Worm (Caenorhabditis elegans) whole organism, mixed stage, embryonic: Measurements from ENCODE around the gene his-63.

ENCODE experiments used
- M03D4.4 ChIP-seq: sonication (generic microtip); optimal IDR thresholded peaks from 2 replicates; lab custom pipeline; 2017; ENCODE audit warnings: mild to moderate bottlenecking, missing genetic modification characterization, missing compliant biosample characterization
- bed-3 ChIP-seq: fragments of 200-800 bp; sonication (Bioruptor generic); optimal IDR thresholded peaks from 3 replicates; lab custom pipeline; 2018; ENCODE audit warnings: mild to moderate bottlenecking, missing genetic modification characterization, moderate library complexity, missing compliant biosample characterization
- blmp-1 ChIP-seq: fragments of 150-350 bp; optimal IDR thresholded peaks from 2 replicates; lab custom pipeline; 2014; ENCODE audit warnings: missing biosample characterization, missing genetic modification characterization
- ceh-39 ChIP-seq: fragments of 150-350 bp; optimal IDR thresholded peaks from 2 replicates; lab custom pipeline; 2014; ENCODE audit warnings: missing biosample characterization, missing genetic modification characterization
- ceh-43 ChIP-seq: fragments of 200-800 bp; sonication (Bioruptor generic); optimal IDR thresholded peaks from 2 replicates; lab custom pipeline; 2018; ENCODE audit warnings: mild to moderate bottlenecking, missing genetic modification characterization, moderate library complexity, missing compliant biosample characterization
- ceh-83 ChIP-seq: fragments of 200-800 bp; sonication (Bioruptor generic); optimal IDR thresholded peaks from 2 replicates; lab custom pipeline; 2018; ENCODE audit warnings: mild to moderate bottlenecking, missing genetic modification characterization, missing compliant biosample characterization
- ces-1 ChIP-seq: fragments of 150-350 bp; optimal IDR thresholded peaks from 2 replicates; lab custom pipeline; 2014; ENCODE audit warnings: missing biosample characterization, missing genetic modification reagents, missing genetic modification characterization
- cnd-1 ChIP-seq: fragments of 200-800 bp; sonication (Bioruptor generic); optimal IDR thresholded peaks from 2 replicates; lab custom pipeline; 2018; ENCODE audit warnings: mild to moderate bottlenecking, missing genetic modification characterization, missing compliant biosample characterization
- drap-1 ChIP-seq: fragments of 200-800 bp; sonication (Bioruptor generic); optimal IDR thresholded peaks from 3 replicates; lab custom pipeline; 2018; ENCODE audit warnings: mild to moderate bottlenecking, missing genetic modification characterization, missing compliant biosample characterization
- elt-1 ChIP-seq: sonication (generic microtip); optimal IDR thresholded peaks from 2 replicates; lab custom pipeline; 2017; ENCODE audit warnings: missing genetic modification characterization, mild to moderate bottlenecking, missing compliant biosample characterization, antibody characterized with exemption, moderate library complexity, borderline replicate concordance; ENCODE audit not compliant: insufficient read depth
- elt-3 ChIP-seq: fragments of 150-350 bp; optimal IDR thresholded peaks from 2 replicates; lab custom pipeline; 2014; ENCODE audit warnings: missing biosample characterization, missing genetic modification characterization
- flh-1 ChIP-seq: fragments of 200-800 bp; sonication (Bioruptor generic); optimal IDR thresholded peaks from 2 replicates; lab custom pipeline; 2018; ENCODE audit warnings: mild to moderate bottlenecking, missing genetic modification characterization, moderate library complexity, missing compliant biosample characterization
- ham-2 ChIP-seq: fragments of 200-800 bp; sonication (Bioruptor generic); optimal IDR thresholded peaks from 2 replicates; lab custom pipeline; 2018; ENCODE audit warnings: mild to moderate bottlenecking, missing genetic modification characterization, missing compliant biosample characterization
- lin-13 ChIP-seq: fragments of 150-350 bp; optimal IDR thresholded peaks from 2 replicates; lab custom pipeline; 2014; ENCODE audit warnings: missing biosample characterization, missing genetic modification characterization
- lin-32 ChIP-seq: fragments of 200-800 bp; sonication (Bioruptor generic); optimal IDR thresholded peaks from 2 replicates; lab custom pipeline; 2018; ENCODE audit warnings: mild to moderate bottlenecking, missing genetic modification characterization, missing compliant biosample characterization
- lsy-2 ChIP-seq: fragments of 150-350 bp; optimal IDR thresholded peaks from 2 replicates; lab custom pipeline; 2014; ENCODE audit warnings: missing biosample characterization, missing genetic modification characterization
- mab-5 ChIP-seq: fragments of 150-350 bp; optimal IDR thresholded peaks from 2 replicates; lab custom pipeline; 2014; ENCODE audit warnings: missing biosample characterization, missing genetic modification characterization
- mep-1 ChIP-seq: fragments of 150-350 bp; optimal IDR thresholded peaks from 2 replicates; lab custom pipeline; 2017; ENCODE audit warnings: missing biosample characterization, missing genetic modification reagents, missing genetic modification characterization, inconsistent platforms
- mls-2 ChIP-seq: sonication (generic microtip); optimal IDR thresholded peaks from 2 replicates; lab custom pipeline; 2016; ENCODE audit warnings: mild to moderate bottlenecking, missing genetic modification characterization, moderate library complexity, missing compliant biosample characterization
- nhr-12 ChIP-seq: fragments of 150-350 bp; optimal IDR thresholded peaks from 2 replicates; lab custom pipeline; 2014; ENCODE audit warnings: missing biosample characterization, missing genetic modification characterization
- nhr-2 ChIP-seq: fragments of 150-350 bp; optimal IDR thresholded peaks from 2 replicates; lab custom pipeline; 2014; ENCODE audit warnings: missing biosample characterization, missing genetic modification characterization
- nhr-237 ChIP-seq: fragments of 150-350 bp; optimal IDR thresholded peaks from 2 replicates; lab custom pipeline; 2014; ENCODE audit warnings: missing biosample characterization, missing genetic modification characterization
- nhr-28 ChIP-seq: fragments of 150-350 bp; optimal IDR thresholded peaks from 2 replicates; lab custom pipeline; 2014; ENCODE audit warnings: missing biosample characterization, missing genetic modification characterization
- nhr-76 ChIP-seq: sonication (generic microtip); optimal IDR thresholded peaks from 2 replicates; lab custom pipeline; 2017; ENCODE audit warnings: missing biosample characterization, missing genetic modification characterization
- pha-4 ChIP-seq: fragments of 150-350 bp; optimal IDR thresholded peaks from 2 replicates; lab custom pipeline; 2018; ENCODE audit warnings: missing biosample characterization, missing genetic modification reagents, missing genetic modification characterization
- sem-2 ChIP-seq: fragments of 200-800 bp; sonication (Bioruptor generic); optimal IDR thresholded peaks from 2 replicates; lab custom pipeline; 2018; ENCODE audit warnings: mild to moderate bottlenecking, missing genetic modification characterization, missing compliant biosample characterization
- snpc-4 ChIP-seq: fragments of 150-350 bp; optimal IDR thresholded peaks from 2 replicates; lab custom pipeline; 2014; ENCODE audit warnings: missing biosample characterization, missing genetic modification characterization
- sptf-1 ChIP-seq: sonication (generic microtip); optimal IDR thresholded peaks from 2 replicates; lab custom pipeline; 2017; ENCODE audit warnings: mild to moderate bottlenecking, missing genetic modification characterization, moderate library complexity, missing compliant biosample characterization
- tbx-8 ChIP-seq: fragments of 200-800 bp; sonication (Bioruptor generic); optimal IDR thresholded peaks from 2 replicates; lab custom pipeline; 2018; ENCODE audit warnings: mild to moderate bottlenecking, missing genetic modification characterization, moderate library complexity, missing compliant biosample characterization
- unc-120 ChIP-seq: sonication (generic microtip); optimal IDR thresholded peaks from 2 replicates; lab custom pipeline; 2017; ENCODE audit warnings: missing genetic modification characterization, missing compliant biosample characterization; ENCODE audit not compliant: poor library complexity, severe bottlenecking
- unc-39 ChIP-seq: fragments of 150-350 bp; optimal IDR thresholded peaks from 2 replicates; lab custom pipeline; 2014; ENCODE audit warnings: missing biosample characterization, missing genetic modification characterization
- unc-62 ChIP-seq: fragments of 150-350 bp; optimal IDR thresholded peaks from 2 replicates; lab custom pipeline; 2014; ENCODE audit warnings: missing biosample characterization, missing genetic modification reagents, missing genetic modification characterization
- zip-8 ChIP-seq: fragments of 150-350 bp; optimal IDR thresholded peaks from 2 replicates; lab custom pipeline; 2014; ENCODE audit warnings: missing biosample characterization, missing genetic modification characterization
- ztf-11 ChIP-seq: fragments of 150-350 bp; optimal IDR thresholded peaks from 2 replicates; lab custom pipeline; 2014; ENCODE audit warnings: missing biosample characterization, missing genetic modification characterization

The his-63 gene

ce11 chrIV:11406744-11407690, at the start of gene his-63, which contains the start of gene his-64:
TSS of gene his-63 (minus strand) at chrIV:11406861.
TSS of gene his-64 (plus strand) at chrIV:11407116.
- TF ChIP-seq sem-2 (GFP tag; lab: Kevin White, UChicago), result peak; percentile 42
- peak; percentile 12 for TF ChIP-seq tbx-8
- TF ChIP-seq M03D4.4, result peak; percentile 3
- TF ChIP-seq cnd-1 (tag; lab: Kevin White, UChicago), result peak; percentile 52
- peak; percentile 31 for TF ChIP-seq lin-13 (tag; lab: Kevin White, UChicago)
- TF ChIP-seq, all 35 proteins: peak for 5; not testable (repeated sequence) for 30

- TF ChIP-seq mep-1 (no peak), lsy-2 (no peak), tbx-8 (no peak), unc-62 (GFP tag; lab: Kevin White, UChicago) (no peak), zip-8 (tag; lab: Kevin White, UChicago) (no peak), drap-1 (GFP tag; lab: Kevin White, UChicago) (no peak), nhr-76 (tag; lab: Kevin White, UChicago) (no peak), ztf-11 (tag; lab: Kevin White, UChicago) (no peak), nhr-12 (no peak), flh-1 (GFP tag; lab: Kevin White, UChicago) (no peak), lin-32 (no peak), ces-1 (no peak), ham-2 (no peak), blmp-1 (no peak), elt-3 (tag; lab: Kevin White, UChicago) (no peak), sptf-1 (tag; lab: Kevin White, UChicago) (no peak), cnd-1 (tag; lab: Kevin White, UChicago) (no peak), sem-2 (GFP tag; lab: Kevin White, UChicago) (no peak), nhr-237 (tag; lab: Kevin White, UChicago) (no peak), bed-3 (GFP tag; lab: Kevin White, UChicago) (no peak)
Observed at ce11 chrIV:11455824-11456223, 49.2 kb upstream of the his-63 start.

- TF ChIP-seq M03D4.4 (no peak), lsy-2 (no peak), nhr-2 (tag; lab: Kevin White, UChicago) (no peak), nhr-76 (tag; lab: Kevin White, UChicago) (no peak), snpc-4 (tag; lab: Kevin White, UChicago) (no peak), sem-2 (GFP tag; lab: Kevin White, UChicago) (no peak), drap-1 (GFP tag; lab: Kevin White, UChicago) (no peak), flh-1 (GFP tag; lab: Kevin White, UChicago) (no peak), bed-3 (GFP tag; lab: Kevin White, UChicago) (no peak), ces-1 (no peak), mab-5 (no peak)
Observed at ce11 chrIV:11452928-11453327, 46.3 kb upstream of the his-63 start.

ce11 chrIV:11438255-11438654, 31.6 kb upstream of the his-63 start:
- TF ChIP-seq ceh-83 (GFP tag; lab: Kevin White, UChicago) (no peak), cnd-1 (tag; lab: Kevin White, UChicago) (no peak), nhr-2 (tag; lab: Kevin White, UChicago) (no peak), zip-8 (tag; lab: Kevin White, UChicago) (no peak), pha-4 (tag; lab: Kevin White, UChicago) (no peak), snpc-4 (tag; lab: Kevin White, UChicago) (no peak), nhr-76 (tag; lab: Kevin White, UChicago) (no peak), elt-1 (tag; lab: Kevin White, UChicago) (no peak), bed-3 (GFP tag; lab: Kevin White, UChicago) (no peak), M03D4.4 (no peak), mls-2 (no peak), drap-1 (GFP tag; lab: Kevin White, UChicago) (no peak), unc-62 (GFP tag; lab: Kevin White, UChicago) (no peak), sptf-1 (tag; lab: Kevin White, UChicago) (no peak), ceh-43 (GFP tag; lab: Kevin White, UChicago) (no peak), nhr-28 (no peak), unc-39 (tag; lab: Kevin White, UChicago) (no peak), unc-120 (tag; lab: Kevin White, UChicago) (no peak), ham-2 (no peak), ceh-39 (no peak)
